Fruit fly (Drosophila melanogaster) whole organism, pupa: ENCODE data around the gene CG15213.
A peak's percentile ranks its signal among the peaks of the same experiment; 100 is the strongest.

Experiments used
- CG10348 ChIP-seq: fragments of 200-800 bp; sonication (Bioruptor generic); IDR thresholded peaks from 2 replicates; pipeline ENCODE4 v1.3.6; 2022; ENCODE audit warnings: missing biosample characterization, missing genetic modification characterization
- CG4496 ChIP-seq: fragments of 200-800 bp; sonication (Bioruptor generic); IDR thresholded peaks from 3 replicates; pipeline ENCODE4 v1.3.6; 2022; ENCODE audit warnings: missing biosample characterization, missing genetic modification characterization
- Snoo ChIP-seq: fragments of 200-800 bp; sonication (Bioruptor generic); optimal IDR thresholded peaks from 3 replicates; lab custom pipeline; 2017; ENCODE audit warnings: missing biosample characterization, mild to moderate bottlenecking, missing genetic modification characterization, inconsistent platforms
- gl ChIP-seq: fragments of 200-800 bp; sonication (Bioruptor generic); optimal IDR thresholded peaks from 2 replicates; lab custom pipeline; 2018; ENCODE audit warnings: missing biosample characterization, mild to moderate bottlenecking, missing genetic modification characterization
- rn ChIP-seq: fragments of 200-800 bp; sonication (Bioruptor generic); IDR thresholded peaks from 2 replicates; pipeline ENCODE4 v1.3.6; 2022; ENCODE audit warnings: missing biosample characterization, missing genetic modification characterization

DNA sequence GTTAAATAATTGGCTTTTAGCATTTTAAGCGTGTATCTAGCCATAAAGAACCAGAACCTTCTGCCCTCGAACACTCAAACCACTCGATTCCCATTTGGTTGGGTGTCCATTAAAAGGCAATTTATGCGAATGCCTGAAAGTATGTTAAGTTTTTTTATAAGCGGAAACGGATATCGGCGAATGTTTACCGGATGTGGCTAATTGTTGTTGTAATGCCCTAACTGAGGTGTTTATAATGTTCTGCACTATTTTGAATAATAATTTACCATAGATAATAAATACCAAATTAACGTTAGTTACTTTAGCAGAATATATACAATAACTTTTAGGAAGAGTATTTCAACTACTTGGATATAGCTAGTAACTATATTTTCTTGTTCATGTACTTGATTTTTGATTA, 36.3 kb downstream of the CG15213 start:
- no peak for TF ChIP-seq rn (GFP tag; lab: Robert Waterston, UW)
- TF ChIP-seq gl: no peak
- peak; percentile 62; the same call in 2 of the 3 replicates for TF ChIP-seq CG4496 (GFP tag; lab: Robert Waterston, UW)
- no peak for TF ChIP-seq Snoo
- TF ChIP-seq CG10348: no peak
